Fruit fly (Drosophila melanogaster) whole organism, embryonic: Measurements from ENCODE around the gene CG17027.
A peak's percentile ranks its signal among the peaks of the same experiment; 100 is the strongest.

ENCODE experiments used
- B-H1 ChIP-seq: fragments of 200-800 bp; sonication (Bioruptor generic); IDR thresholded peaks from 3 replicates; pipeline ENCODE4 v1.3.6; 2022; ENCODE audit warnings: missing biosample characterization, missing genetic modification characterization
- Blimp-1 ChIP-seq: fragments of 200-800 bp; sonication (Bioruptor generic); optimal IDR thresholded peaks from 3 replicates; lab custom pipeline; 2018; ENCODE audit warnings: missing biosample characterization, missing genetic modification characterization, mild to moderate bottlenecking, moderate library complexity, missing genetic modification reagents
- CG10565 ChIP-seq: fragments of 200-800 bp; sonication (Bioruptor generic); optimal IDR thresholded peaks from 3 replicates; lab custom pipeline; 2016; ENCODE audit warnings: missing biosample characterization, mild to moderate bottlenecking, missing genetic modification characterization
- CG10959 ChIP-seq: fragments of 200-800 bp; sonication (Bioruptor generic); IDR thresholded peaks from 2 replicates; pipeline ENCODE4 v1.3.6; 2022; ENCODE audit warnings: missing biosample characterization, missing genetic modification characterization
- CG11093 ChIP-seq: fragments of 200-800 bp; sonication (Bioruptor generic); IDR thresholded peaks from 3 replicates; pipeline ENCODE4 v1.3.6; 2022; ENCODE audit warnings: missing biosample characterization, missing genetic modification characterization
- CG12236 ChIP-seq: fragments of 200-800 bp; sonication (Bioruptor generic); optimal IDR thresholded peaks from 2 replicates; lab custom pipeline; 2016; ENCODE audit warnings: missing biosample characterization, missing genetic modification characterization
- CG12391 ChIP-seq: fragments of 200-800 bp; sonication (Bioruptor generic); optimal IDR thresholded peaks from 3 replicates; lab custom pipeline; 2018; ENCODE audit warnings: missing biosample characterization, mild to moderate bottlenecking, missing genetic modification characterization, moderate library complexity
- CG13424 ChIP-seq: fragments of 200-800 bp; sonication (Bioruptor generic); optimal IDR thresholded peaks from 2 replicates; lab custom pipeline; 2019; ENCODE audit warnings: missing biosample characterization, mild to moderate bottlenecking, missing genetic modification characterization, moderate library complexity
- CG16813 ChIP-seq: fragments of 200-800 bp; sonication (Bioruptor generic); IDR thresholded peaks from 3 replicates; pipeline ENCODE4 v1.3.6; 2022; ENCODE audit warnings: missing biosample characterization, missing genetic modification characterization; ENCODE audit not compliant: partially characterized antibody
- CG16815 ChIP-seq: fragments of 200-800 bp; sonication (Bioruptor generic); optimal IDR thresholded peaks from 3 replicates; lab custom pipeline; 2017; ENCODE audit warnings: missing biosample characterization, mild to moderate bottlenecking, missing genetic modification characterization
- CG17359 ChIP-seq: fragments of 200-800 bp; sonication (Bioruptor generic); optimal IDR thresholded peaks from 3 replicates; lab custom pipeline; 2018; ENCODE audit warnings: missing biosample characterization, mild to moderate bottlenecking, missing genetic modification characterization, moderate library complexity
- CG18599 ChIP-seq: fragments of 200-800 bp; sonication (Bioruptor generic); optimal IDR thresholded peaks from 3 replicates; lab custom pipeline; 2017; ENCODE audit warnings: missing biosample characterization, missing genetic modification characterization, mild to moderate bottlenecking, moderate library complexity, missing genetic modification reagents
- CG30403 ChIP-seq: fragments of 200-800 bp; sonication (Bioruptor generic); optimal IDR thresholded peaks from 3 replicates; lab custom pipeline; 2016; ENCODE audit warnings: missing biosample characterization, missing genetic modification characterization
- CG31224 ChIP-seq: fragments of 200-800 bp; sonication (Bioruptor generic); IDR thresholded peaks from 2 replicates; pipeline ENCODE4 v1.3.6; 2022; ENCODE audit warnings: missing biosample characterization, missing genetic modification characterization
- CG3847 ChIP-seq: fragments of 200-800 bp; sonication (Bioruptor generic); IDR thresholded peaks from 2 replicates; pipeline ENCODE4 v1.3.6; 2022; ENCODE audit warnings: missing biosample characterization, missing genetic modification characterization
- CG5245 ChIP-seq: fragments of 200-800 bp; sonication (Bioruptor generic); optimal IDR thresholded peaks from 3 replicates; lab custom pipeline; 2016; ENCODE audit warnings: missing biosample characterization, missing genetic modification characterization
- CG6791 ChIP-seq: fragments of 200-800 bp; sonication (Bioruptor generic); IDR thresholded peaks from 3 replicates; pipeline ENCODE4 v1.3.6; 2022; ENCODE audit warnings: missing biosample characterization, missing genetic modification characterization; ENCODE audit not compliant: partially characterized antibody
- CG7357 ChIP-seq: fragments of 200-800 bp; sonication (Bioruptor generic); IDR thresholded peaks from 3 replicates; pipeline ENCODE4 v1.3.6; 2022; ENCODE audit warnings: missing biosample characterization, missing genetic modification characterization
- Dref ChIP-seq: fragments of 200-800 bp; sonication (Bioruptor generic); IDR thresholded peaks from 2 replicates; pipeline ENCODE4 v1.3.6; 2022; ENCODE audit warnings: missing biosample characterization, missing genetic modification characterization
- HLH3B ChIP-seq: fragments of 200-800 bp; sonication (Bioruptor generic); IDR thresholded peaks from 2 replicates; pipeline ENCODE4 v1.3.6; 2022; ENCODE audit warnings: missing biosample characterization, missing genetic modification characterization
- Jarid2 ChIP-seq: fragments of 200-800 bp; sonication (Bioruptor generic); optimal IDR thresholded peaks from 3 replicates; lab custom pipeline; 2017; ENCODE audit warnings: mild to moderate bottlenecking, missing biosample characterization, missing genetic modification reagents, missing genetic modification characterization
- Kr ChIP-seq: fragments of 200-800 bp; sonication (Bioruptor generic); optimal IDR thresholded peaks from 2 replicates; lab custom pipeline; 2017; ENCODE audit warnings: missing biosample characterization, mild to moderate bottlenecking, missing genetic modification characterization
- MESR4 ChIP-seq: fragments of 200-800 bp; sonication (Bioruptor generic); optimal IDR thresholded peaks from 2 replicates; lab custom pipeline; 2018; ENCODE audit warnings: missing biosample characterization, mild to moderate bottlenecking, missing genetic modification characterization, moderate library complexity
- Mad ChIP-seq: fragments of 200-800 bp; sonication (Bioruptor generic); optimal IDR thresholded peaks from 2 replicates; lab custom pipeline; 2016; ENCODE audit warnings: missing biosample characterization, missing genetic modification characterization
- Meics ChIP-seq: fragments of 200-800 bp; sonication (Bioruptor generic); optimal IDR thresholded peaks from 2 replicates; lab custom pipeline; 2017; ENCODE audit warnings: missing biosample characterization, mild to moderate bottlenecking, missing genetic modification characterization
- Sox100B ChIP-seq: fragments of 200-800 bp; sonication (Bioruptor generic); optimal IDR thresholded peaks from 3 replicates; lab custom pipeline; 2018; ENCODE audit warnings: missing biosample characterization, mild to moderate bottlenecking, missing genetic modification characterization
- Stat92E ChIP-seq, 3 experiments: fragments of >200 bp in 2 of 3; fragments of 200-800 bp in 1 of 3; sonication (Bioruptor generic) in 1 of 3; optimal IDR thresholded peaks; 2 replicates each; lab custom pipeline; 2017 to 2019; ENCODE audit warnings: missing biosample characterization in 3 of 3, missing genetic modification characterization in 3 of 3, mild to moderate bottlenecking in 1 of 3, moderate library complexity in 1 of 3
- bsh ChIP-seq, 2 experiments: fragments of 200-800 bp; sonication (Bioruptor generic); optimal IDR thresholded peaks; 2 replicates each; lab custom pipeline; 2017 to 2018; ENCODE audit warnings: mild to moderate bottlenecking in 2 of 2, missing biosample characterization in 2 of 2, missing genetic modification characterization in 2 of 2, moderate library complexity in 1 of 2
- chn ChIP-seq: fragments of 200-800 bp; sonication (Bioruptor generic); optimal IDR thresholded peaks from 2 replicates; lab custom pipeline; 2016; ENCODE audit warnings: missing biosample characterization, missing genetic modification characterization
- croc ChIP-seq: fragments of 200-800 bp; sonication (Bioruptor generic); conservative IDR thresholded peaks from 3 replicates; pipeline ENCODE4 v1.3.6; 2022; ENCODE audit warnings: missing biosample characterization, missing genetic modification characterization
- da ChIP-seq: fragments of 200-800 bp; sonication (Bioruptor generic); optimal IDR thresholded peaks from 2 replicates; lab custom pipeline; 2016; ENCODE audit warnings: missing biosample characterization, missing genetic modification characterization
- emc ChIP-seq: fragments of 200-800 bp; sonication (Bioruptor generic); optimal IDR thresholded peaks from 2 replicates; lab custom pipeline; 2016; ENCODE audit warnings: missing biosample characterization, missing genetic modification characterization
- ewg ChIP-seq: fragments of 200-800 bp; sonication (Bioruptor generic); optimal IDR thresholded peaks from 3 replicates; lab custom pipeline; 2017; ENCODE audit warnings: mild to moderate bottlenecking, missing biosample characterization, missing genetic modification reagents, missing genetic modification characterization
- grn ChIP-seq: fragments of 200-800 bp; sonication (Bioruptor generic); optimal IDR thresholded peaks from 3 replicates; lab custom pipeline; 2017; ENCODE audit warnings: missing biosample characterization, missing genetic modification characterization
- klu ChIP-seq: fragments of 200-800 bp; sonication (Bioruptor generic); IDR thresholded peaks from 2 replicates; pipeline ENCODE4 v1.3.6; 2022; ENCODE audit warnings: missing biosample characterization, missing genetic modification characterization
- lab ChIP-seq: fragments of 200-800 bp; sonication (Bioruptor generic); optimal IDR thresholded peaks from 3 replicates; lab custom pipeline; 2017; ENCODE audit warnings: missing biosample characterization, missing genetic modification characterization, mild to moderate bottlenecking, moderate library complexity, missing genetic modification reagents
- lola ChIP-seq, 3 experiments: fragments of >200 bp in 2 of 3; fragments of 200-800 bp in 1 of 3; sonication (Bioruptor generic) in 1 of 3; optimal IDR thresholded peaks; 2 replicates each; lab custom pipeline; 2017 to 2019; ENCODE audit warnings: missing biosample characterization in 3 of 3, missing genetic modification characterization in 3 of 3, mild to moderate bottlenecking in 1 of 3, moderate library complexity in 1 of 3
- luna ChIP-seq: fragments of 200-800 bp; sonication (Bioruptor generic); optimal IDR thresholded peaks from 2 replicates; lab custom pipeline; 2016; ENCODE audit warnings: missing biosample characterization, missing genetic modification characterization
- nau ChIP-seq: fragments of 200-800 bp; sonication (Bioruptor generic); optimal IDR thresholded peaks from 3 replicates; lab custom pipeline; 2017; ENCODE audit warnings: missing biosample characterization, mild to moderate bottlenecking, missing genetic modification characterization, missing genetic modification reagents
- pho ChIP-seq: fragments of 200-800 bp; sonication (Bioruptor generic); optimal IDR thresholded peaks from 2 replicates; lab custom pipeline; 2016; ENCODE audit warnings: missing biosample characterization, missing genetic modification characterization
- repo ChIP-seq: fragments of 200-800 bp; sonication (Bioruptor generic); optimal IDR thresholded peaks from 2 replicates; lab custom pipeline; 2016; ENCODE audit warnings: missing biosample characterization, missing genetic modification characterization
- rib ChIP-seq: fragments of 200-800 bp; sonication (Bioruptor generic); IDR thresholded peaks from 2 replicates; pipeline ENCODE4 v1.3.6; 2022; ENCODE audit warnings: missing biosample characterization, missing genetic modification characterization
- sens ChIP-seq: fragments of 200-800 bp; sonication (Bioruptor generic); peaks from one replicate; lab custom pipeline; 2016; ENCODE audit warnings: missing biosample characterization, missing genetic modification characterization
- slp2 ChIP-seq: fragments of 200-800 bp; sonication (Bioruptor generic); optimal IDR thresholded peaks from 2 replicates; lab custom pipeline; 2016; ENCODE audit warnings: missing biosample characterization, missing genetic modification characterization
- ttk ChIP-seq: fragments of 200-800 bp; sonication (Bioruptor generic); IDR thresholded peaks from 2 replicates; pipeline ENCODE4 v2.1.2; 2022; ENCODE audit warnings: missing biosample characterization, missing genetic modification characterization
- tup ChIP-seq: fragments of 200-800 bp; sonication (Bioruptor generic); optimal IDR thresholded peaks from 2 replicates; lab custom pipeline; 2016; ENCODE audit warnings: missing biosample characterization, mild to moderate bottlenecking, missing genetic modification characterization, moderate library complexity
- wdn ChIP-seq: fragments of 200-800 bp; sonication (Bioruptor generic); IDR thresholded peaks from 2 replicates; pipeline ENCODE4 v1.3.6; 2022; ENCODE audit warnings: missing biosample characterization, missing genetic modification characterization
- zen ChIP-seq: fragments of 200-800 bp; sonication (Bioruptor generic); optimal IDR thresholded peaks from 3 replicates; lab custom pipeline; 2018; ENCODE audit warnings: missing biosample characterization, mild to moderate bottlenecking, missing genetic modification characterization, moderate library complexity
- zf30C ChIP-seq: fragments of 200-800 bp; sonication (Bioruptor generic); optimal IDR thresholded peaks from 3 replicates; lab custom pipeline; 2018; ENCODE audit warnings: missing biosample characterization, mild to moderate bottlenecking, missing genetic modification characterization

Gene CG17027

DNA sequence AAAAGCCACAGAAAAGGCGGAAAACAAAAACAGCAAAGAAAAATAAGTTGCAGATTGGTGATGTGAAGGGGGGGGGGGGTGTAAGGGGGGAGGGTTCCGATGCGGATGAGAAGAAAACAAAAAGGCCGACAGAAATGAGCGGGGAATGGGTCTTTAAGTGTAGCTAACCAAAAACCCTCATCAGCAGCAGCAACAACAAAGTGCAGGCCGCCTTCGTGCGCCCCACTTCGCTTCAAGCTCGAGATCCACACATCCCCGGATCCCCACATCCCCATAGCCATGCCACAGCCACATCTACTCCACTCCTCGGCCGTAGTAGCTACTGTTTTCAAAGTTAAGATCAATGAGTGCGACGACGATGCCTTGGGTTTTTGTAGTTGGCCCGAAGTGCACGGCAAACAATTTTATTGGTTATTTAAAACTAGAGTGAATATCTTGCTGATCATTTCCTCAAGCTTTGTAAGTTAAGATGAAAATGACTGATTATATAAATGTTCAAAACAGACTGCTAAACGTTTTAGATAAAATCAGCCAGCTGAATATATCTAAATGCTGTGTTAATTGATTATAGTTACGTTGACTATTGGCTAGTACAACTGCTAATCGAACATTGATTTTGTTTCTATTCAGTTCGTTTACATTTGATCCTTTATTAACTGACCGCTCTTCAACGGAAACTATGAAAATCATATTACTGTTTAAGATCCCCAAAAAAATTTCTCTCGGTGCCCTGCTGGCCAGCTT is 44.5 kb downstream of the CG17027 start (continued):
- TF ChIP-seq Jarid2 (GFP tag; lab: Kevin White, UChicago): no peak
- no peak for TF ChIP-seq zf30C (GFP tag; lab: Kevin White, UChicago)
- no peak for TF ChIP-seq wdn (GFP tag; lab: Robert Waterston, UW)
- no peak for TF ChIP-seq CG16813 (GFP tag; lab: Robert Waterston, UW)
- no peak for TF ChIP-seq luna (GFP tag; lab: Kevin White, UChicago)
- TF ChIP-seq CG5245 (GFP tag; lab: Kevin White, UChicago): no peak
- no peak for TF ChIP-seq CG7357 (GFP tag; lab: Robert Waterston, UW)
- peak; percentile 27 for TF ChIP-seq Blimp-1 (GFP tag; lab: Kevin White, UChicago)
- TF ChIP-seq zen (tag; lab: Kevin White, UChicago): no peak
- peak; percentile 10 for TF ChIP-seq CG13424 (tag; lab: Kevin White, UChicago)
- peak; percentile 89 for TF ChIP-seq sens (GFP tag; lab: Kevin White, UChicago)
- no peak for TF ChIP-seq CG31224 (GFP tag; lab: Robert Waterston, UW)
- TF ChIP-seq repo (GFP tag; lab: Kevin White, UChicago): no peak
- TF ChIP-seq da (GFP tag; lab: Kevin White, UChicago): no peak
- no peak for TF ChIP-seq ttk (GFP tag; lab: Robert Waterston, UW)
- TF ChIP-seq Sox100B (GFP tag; lab: Kevin White, UChicago): peak; percentile 31
- TF ChIP-seq MESR4 (GFP tag; lab: Kevin White, UChicago): no peak
- no peak for TF ChIP-seq CG10565
- TF ChIP-seq CG11093 (GFP tag; lab: Robert Waterston, UW): no peak
- no peak for TF ChIP-seq Dref (GFP tag; lab: Robert Waterston, UW)
- TF ChIP-seq ewg: no peak
- TF ChIP-seq croc (GFP tag; lab: Robert Waterston, UW): no peak
- TF ChIP-seq tup: no peak
- no peak for TF ChIP-seq CG12236 (GFP tag; lab: Kevin White, UChicago)
- TF ChIP-seq rib (GFP tag; lab: Robert Waterston, UW): no peak
- TF ChIP-seq CG6791 (GFP tag; lab: Robert Waterston, UW): no peak
- TF ChIP-seq emc (GFP tag; lab: Kevin White, UChicago): no peak
- TF ChIP-seq CG12391 (tag; lab: Kevin White, UChicago): no peak
- no peak for TF ChIP-seq Mad (GFP tag; lab: Kevin White, UChicago)
- TF ChIP-seq lab (GFP tag; lab: Kevin White, UChicago): no peak
- TF ChIP-seq pho (GFP tag; lab: Kevin White, UChicago): no peak
- no peak for TF ChIP-seq CG16815 (GFP tag; lab: Kevin White, UChicago)
- TF ChIP-seq grn (GFP tag; lab: Kevin White, UChicago): no peak
- peak; percentile 17 for TF ChIP-seq CG30403 (GFP tag; lab: Kevin White, UChicago)
- no peak for TF ChIP-seq CG17359 (tag; lab: Kevin White, UChicago)
- TF ChIP-seq B-H1 (GFP tag; lab: Robert Waterston, UW): no peak
- TF ChIP-seq chn (GFP tag; lab: Kevin White, UChicago): no peak
- TF ChIP-seq CG18599 (GFP tag; lab: Kevin White, UChicago): no peak
- no peak for TF ChIP-seq CG10959
- no peak for TF ChIP-seq CG3847 (GFP tag; lab: Robert Waterston, UW)
- TF ChIP-seq nau (GFP tag; lab: Kevin White, UChicago): no peak
- peak; percentile 4 for TF ChIP-seq slp2 (GFP tag; lab: Kevin White, UChicago)
- TF ChIP-seq bsh (GFP tag; optimal IDR thresholded peaks at IDR 0.05; lab: Kevin White, UChicago): peak in 1 of 2 experiments; percentile 8
- TF ChIP-seq HLH3B (GFP tag; lab: Robert Waterston, UW): no peak
- TF ChIP-seq Stat92E (GFP tag; optimal IDR thresholded peaks at IDR 0.05; lab: Kevin White, UChicago): no peak
- no peak for TF ChIP-seq Meics
- no peak for TF ChIP-seq klu (GFP tag; lab: Robert Waterston, UW)
- peak in 1 of 3 experiments; percentile 39 for TF ChIP-seq lola (GFP tag; optimal IDR thresholded peaks at IDR 0.05; lab: Kevin White, UChicago)
- no peak for TF ChIP-seq Kr
